Worm (Caenorhabditis elegans): Measurements from ENCODE around the gene T01D1.4.

Gene T01D1.4

DNA sequence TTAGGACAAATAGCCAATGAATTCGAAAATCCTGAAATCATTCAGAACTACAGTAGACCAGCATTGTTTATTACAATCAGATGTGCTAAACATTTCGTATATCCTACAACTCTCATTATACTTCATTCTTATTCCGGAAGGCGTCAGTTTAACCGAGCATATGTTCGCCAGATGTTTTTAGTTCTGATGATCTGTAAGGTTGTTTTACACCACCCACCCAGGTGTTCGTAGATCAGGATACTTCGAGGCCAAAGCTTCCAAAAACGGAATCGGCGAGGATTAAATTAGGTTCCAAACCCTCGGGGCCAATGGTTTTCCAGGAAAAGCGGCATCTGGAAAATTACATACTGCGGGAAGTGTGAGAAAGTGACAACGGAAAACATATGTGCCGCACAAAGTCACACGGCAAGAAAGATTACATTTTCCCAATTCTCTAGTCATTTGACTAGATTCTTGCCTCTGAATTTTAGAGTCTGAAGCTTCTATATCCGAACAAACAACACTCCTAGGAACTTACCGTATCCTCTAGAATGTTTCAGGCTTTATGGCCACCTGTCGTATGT is 18.3 kb downstream of the T01D1.4 start:
- TF ChIP-seq fkh-2 (tag; optimal IDR thresholded peaks at IDR 0.05) (no peak), nhr-11 (tag; optimal IDR thresholded peaks at IDR 0.05) (peak; percentile 54), ceh-28 (tag; optimal IDR thresholded peaks at IDR 0.05) (no peak), nhr-28 (tag; optimal IDR thresholded peaks at IDR 0.05) (no peak), eor-1 (tag; optimal IDR thresholded peaks at IDR 0.05) (no peak), tbx-2 (tag; optimal IDR thresholded peaks at IDR 0.05) (no peak), fos-1 (tag; optimal IDR thresholded peaks at IDR 0.05) (no peak)

DNA sequence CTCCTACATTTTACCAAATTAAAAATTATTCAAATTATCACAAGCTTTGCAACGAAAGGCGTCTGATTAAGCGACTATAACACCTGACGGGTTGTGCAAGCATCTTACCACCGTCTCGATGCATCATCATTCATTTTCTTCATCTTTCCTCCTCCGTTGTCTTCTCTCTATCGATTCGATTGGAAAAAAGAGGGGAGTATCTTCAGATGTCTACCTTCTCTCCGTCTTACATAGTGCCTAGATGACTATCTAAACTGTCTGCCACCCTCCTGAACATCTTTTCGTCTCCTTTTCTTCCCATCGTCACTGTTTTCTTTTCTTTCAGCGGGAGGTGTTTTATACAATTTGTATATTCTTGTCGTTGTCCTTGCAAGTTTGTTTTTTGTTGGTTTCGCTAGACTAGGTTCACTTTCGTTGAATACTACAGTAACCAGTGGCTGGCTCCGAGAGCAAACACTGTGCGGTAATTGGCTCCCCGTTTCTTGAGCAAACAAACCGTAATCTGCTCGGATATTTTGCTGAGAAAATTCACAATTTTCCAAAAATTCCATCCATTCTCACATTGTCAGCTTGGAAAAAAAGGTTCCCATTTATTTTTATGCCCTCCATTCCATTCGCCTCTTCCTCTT is 19.5 kb downstream of the T01D1.4 start:
- TF ChIP-seq pha-4 (tag; optimal IDR thresholded peaks at IDR 0.05) = peak; percentile 48
- TF ChIP-seq ceh-28 (tag; optimal IDR thresholded peaks at IDR 0.05) = peak; percentile 79
- TF ChIP-seq nhr-25 (tag; optimal IDR thresholded peaks at IDR 0.05) = peak; percentile 58
- peak; percentile 49 for TF ChIP-seq nfya-1 (tag; optimal IDR thresholded peaks at IDR 0.05; ENCODE audit: insufficient read depth)
- no peak for TF ChIP-seq ama-1 (optimal IDR thresholded peaks at IDR 0.05)
- no peak for TF ChIP-seq nhr-11 (tag; optimal IDR thresholded peaks at IDR 0.05)
- peak; percentile 60 for TF ChIP-seq pqm-1 (tag; optimal IDR thresholded peaks at IDR 0.05)
- TF ChIP-seq elt-2 (tag; optimal IDR thresholded peaks at IDR 0.05) = peak; percentile 54
- TF ChIP-seq nhr-23 (tag; optimal IDR thresholded peaks at IDR 0.05) = peak; percentile 53
- TF ChIP-seq ztf-4 (tag; optimal IDR thresholded peaks at IDR 0.05) = no peak
- TF ChIP-seq fkh-2 (tag; optimal IDR thresholded peaks at IDR 0.05) = no peak
- no peak for TF ChIP-seq nhr-67 (tag; optimal IDR thresholded peaks at IDR 0.05)
- peak; percentile 3 for TF ChIP-seq hmg-11 (tag; optimal IDR thresholded peaks at IDR 0.05)
- no peak for TF ChIP-seq ceh-9 (tag; optimal IDR thresholded peaks at IDR 0.05)
- TF ChIP-seq egl-5 (tag; optimal IDR thresholded peaks at IDR 0.05) = no peak
- no peak for TF ChIP-seq nhr-43 (tag; optimal IDR thresholded peaks at IDR 0.05; ENCODE audit: poor library complexity, severe bottlenecking)
- TF ChIP-seq zag-1 (tag; optimal IDR thresholded peaks at IDR 0.05) = no peak

ce11 chrII:158004-158731 is 20.7 kb downstream of the T01D1.4 start:
- TF ChIP-seq egl-27 (tag; optimal IDR thresholded peaks at IDR 0.05) = no peak
- no peak for TF ChIP-seq mdl-1 (tag; optimal IDR thresholded peaks at IDR 0.05)
- TF ChIP-seq nhr-23 (tag; optimal IDR thresholded peaks at IDR 0.05) = peak; percentile 86
- no peak for TF ChIP-seq nfya-1 (tag; optimal IDR thresholded peaks at IDR 0.05; ENCODE audit: insufficient read depth)
- TF ChIP-seq eor-1 (tag; optimal IDR thresholded peaks at IDR 0.05) = no peak
- no peak for TF ChIP-seq R02D3.7 (tag; optimal IDR thresholded peaks at IDR 0.05)

DNA sequence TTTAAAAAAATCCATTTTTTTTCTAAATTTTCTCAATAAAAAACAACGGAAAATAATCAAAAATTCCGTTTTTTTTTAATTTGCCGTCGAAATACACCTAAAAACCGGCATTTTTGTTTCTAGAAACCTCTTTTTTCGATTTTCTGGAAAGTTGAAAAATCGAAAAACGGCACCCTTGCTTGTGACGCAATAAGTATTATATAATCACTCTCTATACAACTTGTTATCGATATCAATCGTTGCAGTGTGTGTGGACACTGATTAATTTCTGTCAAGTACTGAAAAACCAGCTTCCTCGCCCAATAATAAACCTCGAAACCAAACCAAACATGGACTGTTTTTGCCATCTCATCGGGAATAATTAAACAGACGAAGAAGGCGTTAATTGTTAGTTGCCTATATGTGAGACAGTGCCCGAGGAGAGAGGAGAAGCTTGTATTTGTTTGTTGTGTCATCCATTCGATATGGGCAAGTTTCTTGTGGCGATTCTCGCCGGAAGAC is 21.8 kb downstream of the T01D1.4 start:
- no peak for TF ChIP-seq lsy-12 (tag; optimal IDR thresholded peaks at IDR 0.05)
- no peak for TF ChIP-seq nhr-25 (tag; optimal IDR thresholded peaks at IDR 0.05)
- TF ChIP-seq lin-15B (tag; optimal IDR thresholded peaks at IDR 0.05) = no peak
- TF ChIP-seq elt-1 (tag; optimal IDR thresholded peaks at IDR 0.05) = no peak
- no peak for TF ChIP-seq skn-1 (tag; optimal IDR thresholded peaks at IDR 0.05)
- peak; percentile 16 for TF ChIP-seq pqm-1 (tag; optimal IDR thresholded peaks at IDR 0.05)
- TF ChIP-seq aly-2 (tag; optimal IDR thresholded peaks at IDR 0.05) = no peak
- no peak for TF ChIP-seq eor-1 (tag; optimal IDR thresholded peaks at IDR 0.05)
- peak; percentile 19 for TF ChIP-seq elt-2 (tag; optimal IDR thresholded peaks at IDR 0.05)
- TF ChIP-seq unc-62 (GFP tag; optimal IDR thresholded peaks at IDR 0.05) = no peak
- TF ChIP-seq R02D3.7 (tag; optimal IDR thresholded peaks at IDR 0.05) = no peak

- TF ChIP-seq nhr-67 (tag; optimal IDR thresholded peaks at IDR 0.05) (no peak), nhr-25 (tag; optimal IDR thresholded peaks at IDR 0.05) (peak; percentile 89), mdl-1 (tag; optimal IDR thresholded peaks at IDR 0.05) (no peak), nhr-77 (tag; optimal IDR thresholded peaks at IDR 0.05) (peak; percentile 73), ZK546.5 (tag; optimal IDR thresholded peaks at IDR 0.05) (no peak), nhr-43 (tag; optimal IDR thresholded peaks at IDR 0.05; ENCODE audit: poor library complexity, severe bottlenecking) (peak; percentile 85), ceh-9 (tag; optimal IDR thresholded peaks at IDR 0.05) (no peak), daf-12 (tag; optimal IDR thresholded peaks at IDR 0.05) (no peak), ceh-82 (tag; optimal IDR thresholded peaks at IDR 0.05) (peak; percentile 92), tbx-2 (tag; optimal IDR thresholded peaks at IDR 0.05) (peak; percentile 77), aly-2 (tag; optimal IDR thresholded peaks at IDR 0.05) (no peak), hmg-11 (tag; optimal IDR thresholded peaks at IDR 0.05) (peak; percentile 92), elt-1 (tag; optimal IDR thresholded peaks at IDR 0.05) (peak; percentile 16), nhr-237 (tag; optimal IDR thresholded peaks at IDR 0.05) (no peak), lsy-12 (tag; optimal IDR thresholded peaks at IDR 0.05) (peak; percentile 87), elt-3 (tag; optimal IDR thresholded peaks at IDR 0.05) (no peak), egl-27 (tag; optimal IDR thresholded peaks at IDR 0.05) (no peak), elt-2 (tag; optimal IDR thresholded peaks at IDR 0.05) (peak; percentile 66), eor-1 (tag; optimal IDR thresholded peaks at IDR 0.05) (no peak), pqm-1 (tag; optimal IDR thresholded peaks at IDR 0.05) (peak; percentile 38), R02D3.7 (tag; optimal IDR thresholded peaks at IDR 0.05) (peak; percentile 84), nhr-28 (tag; optimal IDR thresholded peaks at IDR 0.05) (no peak), fos-1 (tag; optimal IDR thresholded peaks at IDR 0.05) (no peak), nhr-11 (tag; optimal IDR thresholded peaks at IDR 0.05) (no peak), fkh-2 (tag; optimal IDR thresholded peaks at IDR 0.05) (no peak), unc-39 (tag; optimal IDR thresholded peaks at IDR 0.05) (no peak), nhr-12 (tag; optimal IDR thresholded peaks at IDR 0.05) (no peak), nhr-76 (tag; optimal IDR thresholded peaks at IDR 0.05) (no peak)
These were observed 23.0 kb downstream of the T01D1.4 start, which contains the start of gene mrpl-28 for ce11 chrII:155904-156303. Gene mrpl-28 (minus strand): TSS chrII:156009.
